Worm (Caenorhabditis elegans) whole organism, L1 larva: Measurements from ENCODE around the gene cul-2.
A peak's percentile ranks its signal among the peaks of the same experiment; 100 is the strongest.

Source experiments
- C16A3.4 ChIP-seq: fragments of 150-350 bp; optimal IDR thresholded peaks from 2 replicates; lab custom pipeline; 2014; ENCODE audit warnings: missing biosample characterization, missing genetic modification characterization
- Y116A8C.19 ChIP-seq: sonication (generic microtip); optimal IDR thresholded peaks from 2 replicates; lab custom pipeline; 2016; ENCODE audit warnings: missing compliant biosample characterization, missing genetic modification characterization, borderline replicate concordance
- aly-2 ChIP-seq: fragments of 150-350 bp; optimal IDR thresholded peaks from 2 replicates; lab custom pipeline; 2014; ENCODE audit warnings: missing biosample characterization, missing genetic modification characterization
- ceh-63 ChIP-seq: fragments of 200-800 bp; sonication (Bioruptor generic); optimal IDR thresholded peaks from 2 replicates; lab custom pipeline; 2018; ENCODE audit warnings: mild to moderate bottlenecking, missing genetic modification characterization, missing compliant biosample characterization
- ceh-8 ChIP-seq: fragments of 200-800 bp; sonication (Bioruptor generic); optimal IDR thresholded peaks from 2 replicates; lab custom pipeline; 2018; ENCODE audit warnings: mild to moderate bottlenecking, missing genetic modification characterization, moderate library complexity, missing compliant biosample characterization
- ceh-82 ChIP-seq, 3 experiments: fragments of 150-350 bp in 1 of 3; sonication (generic microtip) in 2 of 3; optimal IDR thresholded peaks; 2 replicates each; lab custom pipeline; 2014 to 2017; ENCODE audit warnings: missing biosample characterization in 3 of 3, missing genetic modification characterization in 3 of 3
- ceh-90 ChIP-seq: sonication (generic microtip); optimal IDR thresholded peaks from 2 replicates; lab custom pipeline; 2016; ENCODE audit warnings: missing genetic modification characterization, missing compliant biosample characterization
- ces-1 ChIP-seq: fragments of 150-350 bp; optimal IDR thresholded peaks from 2 replicates; lab custom pipeline; 2014; ENCODE audit warnings: missing biosample characterization, missing genetic modification reagents, missing genetic modification characterization
- dsc-1 ChIP-seq: sonication (generic microtip); optimal IDR thresholded peaks from 2 replicates; lab custom pipeline; 2016; ENCODE audit warnings: mild to moderate bottlenecking, missing genetic modification characterization, missing compliant biosample characterization
- efl-3 ChIP-seq: fragments of 200-800 bp; sonication (Bioruptor generic); optimal IDR thresholded peaks from 2 replicates; lab custom pipeline; 2018; ENCODE audit warnings: mild to moderate bottlenecking, missing genetic modification characterization, missing compliant biosample characterization
- egl-27 ChIP-seq, 2 experiments: fragments of 150-350 bp in 1 of 2; sonication (generic microtip); optimal IDR thresholded peaks; 3 replicates each; lab custom pipeline; 2017 to 2018; ENCODE audit warnings: missing biosample characterization in 2 of 2, missing genetic modification characterization in 2 of 2, missing genetic modification reagents in 2 of 2
- ets-5 ChIP-seq: fragments of 200-800 bp; sonication (Bioruptor generic); IDR thresholded peaks from 2 replicates; pipeline ENCODE4 v1.3.6; 2022; ENCODE audit warnings: missing genetic modification characterization, missing compliant biosample characterization
- fkh-10 ChIP-seq: sonication (generic microtip); optimal IDR thresholded peaks from 2 replicates; lab custom pipeline; 2017; ENCODE audit warnings: missing biosample characterization, missing genetic modification reagents, missing genetic modification characterization
- fkh-8 ChIP-seq: sonication (generic microtip); optimal IDR thresholded peaks from 2 replicates; lab custom pipeline; 2016; ENCODE audit warnings: mild to moderate bottlenecking, missing genetic modification characterization, missing compliant biosample characterization
- fos-1 ChIP-seq: fragments of 150-350 bp; optimal IDR thresholded peaks from 2 replicates; lab custom pipeline; 2014; ENCODE audit warnings: missing biosample characterization, missing genetic modification characterization
- grh-1 ChIP-seq: fragments of 200-800 bp; sonication (Bioruptor generic); IDR thresholded peaks from 2 replicates; pipeline ENCODE4 v1.3.6; 2022; ENCODE audit warnings: missing genetic modification reagents, missing genetic modification characterization, missing compliant biosample characterization
- hlh-17 ChIP-seq: fragments of 200-800 bp; sonication (Bioruptor generic); optimal IDR thresholded peaks from 2 replicates; lab custom pipeline; 2018; ENCODE audit warnings: missing genetic modification characterization, mild to moderate bottlenecking, missing compliant biosample characterization, moderate library complexity, borderline replicate concordance
- lin-13 ChIP-seq: fragments of 150-350 bp; optimal IDR thresholded peaks from 2 replicates; lab custom pipeline; 2014; ENCODE audit warnings: missing biosample characterization, missing genetic modification reagents, missing genetic modification characterization
- lin-14 ChIP-seq: fragments of 200-800 bp; sonication (Bioruptor generic); optimal IDR thresholded peaks from 2 replicates; lab custom pipeline; 2018; ENCODE audit warnings: mild to moderate bottlenecking, missing genetic modification characterization, moderate library complexity, missing compliant biosample characterization
- lin-39 ChIP-seq: fragments of 150-350 bp; optimal IDR thresholded peaks from 2 replicates; lab custom pipeline; 2014; ENCODE audit warnings: missing biosample characterization, missing genetic modification reagents, missing genetic modification characterization
- lir-3 ChIP-seq: sonication (generic microtip); optimal IDR thresholded peaks from 2 replicates; lab custom pipeline; 2016; ENCODE audit warnings: mild to moderate bottlenecking, missing genetic modification characterization, moderate library complexity, missing compliant biosample characterization; ENCODE audit not compliant: poor library complexity
- lsy-2 ChIP-seq, 2 experiments: fragments of 150-350 bp; optimal IDR thresholded peaks; 2 replicates each; lab custom pipeline; 2014; ENCODE audit warnings: missing biosample characterization in 2 of 2, missing genetic modification characterization in 2 of 2
- mef-2 ChIP-seq: fragments of 150-350 bp; optimal IDR thresholded peaks from 2 replicates; lab custom pipeline; 2014; ENCODE audit warnings: missing biosample characterization, missing genetic modification characterization
- mep-1 ChIP-seq: fragments of 150-350 bp; optimal IDR thresholded peaks from 2 replicates; lab custom pipeline; 2014; ENCODE audit warnings: missing biosample characterization, missing genetic modification characterization
- nhr-12 ChIP-seq: sonication (generic microtip); optimal IDR thresholded peaks from 2 replicates; lab custom pipeline; 2017; ENCODE audit warnings: missing biosample characterization, missing genetic modification characterization
- nhr-19 ChIP-seq: fragments of 200-800 bp; sonication (Bioruptor generic); conservative IDR thresholded peaks from 2 replicates; pipeline ENCODE4 v1.3.6; 2022; ENCODE audit warnings: missing genetic modification characterization, missing compliant biosample characterization
- nhr-237 ChIP-seq: fragments of 150-350 bp; optimal IDR thresholded peaks from 2 replicates; lab custom pipeline; 2014; ENCODE audit warnings: missing biosample characterization, missing genetic modification characterization
- nhr-71 ChIP-seq: sonication (generic microtip); optimal IDR thresholded peaks from 2 replicates; lab custom pipeline; 2016; ENCODE audit warnings: mild to moderate bottlenecking, missing genetic modification characterization, moderate library complexity, missing compliant biosample characterization
- nhr-77 ChIP-seq: fragments of 150-350 bp; optimal IDR thresholded peaks from 2 replicates; lab custom pipeline; 2014; ENCODE audit warnings: missing biosample characterization, missing genetic modification characterization
- nhr-84 ChIP-seq: sonication (generic microtip); optimal IDR thresholded peaks from 2 replicates; lab custom pipeline; 2017; ENCODE audit warnings: missing biosample characterization, missing genetic modification characterization
- nhr-85 ChIP-seq: sonication (generic microtip); peaks from one replicate; lab custom pipeline; 2016; ENCODE audit warnings: missing genetic modification characterization, inconsistent platforms, missing compliant biosample characterization
- nhr-90 ChIP-seq: sonication (generic microtip); optimal IDR thresholded peaks from 2 replicates; lab custom pipeline; 2016; ENCODE audit warnings: mild to moderate bottlenecking, missing genetic modification characterization, missing compliant biosample characterization; ENCODE audit not compliant: poor library complexity
- pag-3 ChIP-seq: sonication (generic microtip); optimal IDR thresholded peaks from 2 replicates; lab custom pipeline; 2017; ENCODE audit warnings: missing genetic modification characterization, mild to moderate bottlenecking, missing compliant biosample characterization, antibody characterized with exemption, borderline replicate concordance; ENCODE audit not compliant: insufficient read depth
- skn-1 ChIP-seq: fragments of 150-350 bp; optimal IDR thresholded peaks from 2 replicates; lab custom pipeline; 2014; ENCODE audit warnings: missing biosample characterization, missing genetic modification characterization
- sox-4 ChIP-seq: sonication (generic microtip); optimal IDR thresholded peaks from 2 replicates; lab custom pipeline; 2016; ENCODE audit warnings: missing genetic modification characterization, missing compliant biosample characterization
- sup-37 ChIP-seq: fragments of 200-800 bp; sonication (Bioruptor generic); optimal IDR thresholded peaks from 2 replicates; lab custom pipeline; 2018; ENCODE audit warnings: mild to moderate bottlenecking, missing genetic modification characterization, missing compliant biosample characterization
- swsn-7 ChIP-seq: sonication (generic microtip); optimal IDR thresholded peaks from 2 replicates; lab custom pipeline; 2016; ENCODE audit warnings: missing genetic modification characterization, missing compliant biosample characterization
- tbx-2 ChIP-seq: sonication (generic microtip); optimal IDR thresholded peaks from 2 replicates; lab custom pipeline; 2016; ENCODE audit warnings: missing genetic modification characterization, missing compliant biosample characterization
- unc-130 ChIP-seq: fragments of 150-350 bp; optimal IDR thresholded peaks from 2 replicates; lab custom pipeline; 2017; ENCODE audit warnings: missing biosample characterization, missing genetic modification characterization, inconsistent platforms
- unc-30 ChIP-seq: sonication (generic microtip); optimal IDR thresholded peaks from 2 replicates; lab custom pipeline; 2017; ENCODE audit warnings: missing biosample characterization, missing genetic modification characterization
- vab-15 ChIP-seq: sonication (generic microtip); optimal IDR thresholded peaks from 2 replicates; lab custom pipeline; 2017; ENCODE audit warnings: missing genotype, mild to moderate bottlenecking, missing genetic modification characterization, missing compliant biosample characterization
- zag-1 ChIP-seq: fragments of 150-350 bp; optimal IDR thresholded peaks from 2 replicates; lab custom pipeline; 2014; ENCODE audit warnings: missing biosample characterization, missing genetic modification characterization
- zip-4 ChIP-seq: fragments of 200-800 bp; sonication (Bioruptor generic); optimal IDR thresholded peaks from 2 replicates; lab custom pipeline; 2018; ENCODE audit warnings: mild to moderate bottlenecking, missing genetic modification characterization, moderate library complexity, missing compliant biosample characterization
- ztf-11 ChIP-seq, 2 experiments: sonication (generic microtip); optimal IDR thresholded peaks; 2 replicates each; lab custom pipeline; 2016 to 2017; ENCODE audit warnings: missing genetic modification characterization in 2 of 2, missing biosample characterization in 1 of 2, missing compliant biosample characterization in 1 of 2

cul-2 gene

DNA sequence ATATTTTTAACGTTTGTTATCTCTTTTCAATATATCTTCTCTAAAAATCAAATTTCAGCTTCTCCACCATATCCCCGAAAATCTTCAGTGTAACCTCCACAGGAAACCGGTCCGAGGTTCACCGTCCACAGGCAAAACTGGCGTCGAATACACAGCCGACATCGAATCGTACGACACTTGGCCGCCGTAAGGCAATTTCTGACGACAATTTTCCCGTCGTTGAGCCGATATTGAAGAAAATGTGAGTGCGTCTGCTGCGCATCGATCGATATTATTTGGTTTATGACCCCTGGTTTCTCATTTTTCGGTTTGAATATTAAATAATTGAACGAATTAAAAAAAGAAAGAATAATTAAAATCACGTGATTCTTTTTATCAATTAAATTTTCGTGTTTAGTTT lies at the start of gene cul-2 (continued):
- TF ChIP-seq ztf-11 (tag; optimal IDR thresholded peaks at IDR 0.05; lab: Kevin White, UChicago) (no peak), lin-13 (GFP tag; lab: Kevin White, UChicago) (no peak), nhr-12 (tag; lab: Kevin White, UChicago) (no peak), ets-5 (GFP tag; lab: Robert Waterston, UW) (no peak), mep-1 (tag; lab: Kevin White, UChicago) (peak; percentile 19), nhr-237 (no peak), zip-4 (no peak), lsy-2 (tag; optimal IDR thresholded peaks at IDR 0.05; lab: Kevin White, UChicago) (peak; percentile 9 to 49), nhr-84 (no peak), nhr-77 (tag; lab: Kevin White, UChicago) (no peak), nhr-71 (tag; lab: Kevin White, UChicago) (peak; percentile 9), ceh-63 (no peak), skn-1 (no peak), fos-1 (no peak)

DNA sequence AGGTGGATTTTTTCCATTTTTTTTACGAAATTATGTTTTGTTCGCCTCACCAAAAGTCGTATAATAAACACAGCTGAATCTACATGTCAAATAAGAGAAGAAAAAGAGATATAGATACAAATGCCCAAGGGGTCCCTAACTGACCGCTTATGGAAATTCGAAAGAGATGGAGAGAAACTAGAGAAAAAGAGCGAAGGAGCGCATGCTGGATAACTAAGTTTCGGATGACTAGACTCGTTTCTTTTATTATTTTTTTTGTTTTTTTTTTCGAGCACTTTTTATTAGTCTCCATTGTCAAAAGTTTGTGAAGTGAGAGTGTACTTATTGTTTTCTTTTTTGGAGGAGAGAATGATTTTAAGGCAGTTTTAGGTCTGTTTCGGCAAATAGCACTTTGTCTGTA lies 49.4 kb upstream of the cul-2 start:
- TF ChIP-seq lsy-2 (tag; optimal IDR thresholded peaks at IDR 0.05; lab: Kevin White, UChicago) (peak in 1 of 2 experiments; percentile 18), sox-4 (tag; lab: Kevin White, UChicago) (no peak), unc-130 (tag; lab: Kevin White, UChicago) (no peak), tbx-2 (tag; lab: Kevin White, UChicago) (no peak), fkh-10 (GFP tag; lab: Kevin White, UChicago) (peak; percentile 58), fos-1 (no peak), nhr-84 (no peak), lin-14 (peak; percentile 59), dsc-1 (tag; lab: Kevin White, UChicago) (no peak), grh-1 (no peak), nhr-90 (tag; lab: Kevin White, UChicago) (no peak), ces-1 (GFP tag; lab: Kevin White, UChicago) (peak; percentile 52), ceh-90 (tag; lab: Kevin White, UChicago) (no peak), lir-3 (tag; lab: Kevin White, UChicago) (no peak), nhr-71 (tag; lab: Kevin White, UChicago) (peak; percentile 1), sup-37 (GFP tag; lab: Kevin White, UChicago) (no peak), Y116A8C.19 (tag; lab: Kevin White, UChicago) (no peak), lin-39 (tag; lab: Kevin White, UChicago) (no peak), hlh-17 (GFP tag; lab: Kevin White, UChicago) (no peak), ceh-82 (tag; optimal IDR thresholded peaks at IDR 0.05; lab: Kevin White, UChicago) (peak in 2 of 3 experiments; percentile 4 to 12), fkh-8 (tag; lab: Kevin White, UChicago) (no peak), nhr-85 (no peak), egl-27 (tag; optimal IDR thresholded peaks at IDR 0.05; lab: Kevin White, UChicago) (no peak)
- TF ChIP-seq, all 84 proteins: peak for 6

DNA sequence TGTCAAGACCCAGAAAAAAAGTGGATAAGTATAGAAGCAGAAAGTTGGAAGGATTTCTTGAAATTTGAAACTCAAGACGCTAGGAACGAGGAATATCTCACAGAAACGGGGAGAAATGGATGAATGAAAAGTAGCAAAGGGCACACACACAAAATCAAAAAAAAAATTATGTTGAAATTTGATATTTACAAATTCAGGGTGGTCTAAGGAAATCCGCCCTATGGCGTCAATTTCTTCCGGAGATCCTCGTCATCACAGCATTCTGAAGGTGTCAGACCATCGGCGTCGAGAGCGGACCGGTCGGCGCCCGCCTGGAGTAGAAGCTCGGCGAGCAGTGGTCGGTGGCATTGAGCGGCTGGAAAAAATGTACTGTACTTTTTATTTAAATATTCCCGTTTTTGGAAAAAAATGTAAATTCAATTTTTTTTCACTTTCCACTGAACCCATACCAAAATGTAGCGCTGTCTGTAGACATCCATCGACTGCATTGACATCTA lies 47.0 kb upstream of the cul-2 start:
- TF ChIP-seq mef-2 (tag; lab: Kevin White, UChicago): no peak
- TF ChIP-seq vab-15: no peak
- no peak for TF ChIP-seq zag-1 (tag; lab: Kevin White, UChicago)

DNA sequence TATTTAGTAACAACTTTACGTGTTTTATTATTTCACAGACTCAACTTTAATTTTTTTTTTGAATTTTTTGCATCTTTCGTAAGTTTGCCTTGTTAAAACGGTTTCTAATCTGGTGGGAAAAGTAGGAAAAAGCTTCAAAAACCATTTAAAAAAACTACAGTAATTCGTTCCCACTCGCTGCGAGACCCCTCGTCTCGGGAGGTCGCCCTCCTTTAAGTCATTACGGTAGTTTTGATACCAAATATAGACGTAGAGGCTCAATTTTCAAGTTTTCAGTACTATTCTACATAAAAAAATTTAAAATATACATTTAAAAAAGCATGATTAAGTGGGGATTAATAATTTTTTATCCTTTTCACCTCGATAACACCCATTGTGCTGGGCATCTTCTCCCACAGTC lies 46.2 kb upstream of the cul-2 start:
- TF ChIP-seq pag-3 (tag; lab: Kevin White, UChicago): no peak
- TF ChIP-seq vab-15: no peak
- TF ChIP-seq lir-3 (tag; lab: Kevin White, UChicago): no peak
- TF ChIP-seq nhr-19: no peak
- no peak for TF ChIP-seq efl-3 (GFP tag; lab: Kevin White, UChicago)
- no peak for TF ChIP-seq hlh-17 (GFP tag; lab: Kevin White, UChicago)
- no peak for TF ChIP-seq mep-1 (tag; lab: Kevin White, UChicago)
- no peak for TF ChIP-seq unc-30
- no peak for TF ChIP-seq ceh-8 (GFP tag; lab: Kevin White, UChicago)
- no peak for TF ChIP-seq C16A3.4 (tag; lab: Kevin White, UChicago)
- TF ChIP-seq swsn-7 (tag; lab: Kevin White, UChicago): no peak
- TF ChIP-seq fos-1: no peak
- TF ChIP-seq aly-2 (tag; lab: Kevin White, UChicago): no peak
